Fruit fly (Drosophila melanogaster) whole organism, pupa: ENCODE data around the gene ND-20.

ENCODE experiments used
- CG12605 ChIP-seq: fragments of 200-800 bp; sonication (Bioruptor generic); IDR thresholded peaks from 2 replicates; pipeline ENCODE4 v1.3.6; 2022; ENCODE audit warnings: missing biosample characterization, missing genetic modification characterization
- CG14655 ChIP-seq: fragments of 200-800 bp; sonication (Bioruptor generic); optimal IDR thresholded peaks from 3 replicates; lab custom pipeline; 2017; ENCODE audit warnings: mild to moderate bottlenecking, missing biosample characterization, missing genetic modification reagents, missing genetic modification characterization
- CG4496 ChIP-seq: fragments of 200-800 bp; sonication (Bioruptor generic); IDR thresholded peaks from 3 replicates; pipeline ENCODE4 v1.3.6; 2022; ENCODE audit warnings: missing biosample characterization, missing genetic modification characterization
- CG8159 ChIP-seq: fragments of 200-800 bp; sonication (Bioruptor generic); optimal IDR thresholded peaks from 3 replicates; lab custom pipeline; 2018; ENCODE audit warnings: missing biosample characterization, mild to moderate bottlenecking, missing genetic modification characterization, moderate library complexity
- gl ChIP-seq: fragments of 200-800 bp; sonication (Bioruptor generic); optimal IDR thresholded peaks from 2 replicates; lab custom pipeline; 2018; ENCODE audit warnings: missing biosample characterization, mild to moderate bottlenecking, missing genetic modification characterization
- rn ChIP-seq: fragments of 200-800 bp; sonication (Bioruptor generic); IDR thresholded peaks from 2 replicates; pipeline ENCODE4 v1.3.6; 2022; ENCODE audit warnings: missing biosample characterization, missing genetic modification characterization

- no peak for TF ChIP-seq CG12605 (GFP tag; lab: Robert Waterston, UW)
- TF ChIP-seq gl (tag; lab: Kevin White, UChicago): no peak
- TF ChIP-seq CG8159 (tag; lab: Kevin White, UChicago): no peak
- TF ChIP-seq CG4496 (GFP tag; lab: Robert Waterston, UW): no peak
- TF ChIP-seq CG14655: no peak
- TF ChIP-seq rn (GFP tag; lab: Robert Waterston, UW): no peak
Observed at dm6 chrX:15992527-15992897, 5.9 kb upstream of the ND-20 start.
